Worm (Caenorhabditis elegans) whole organism, L4 larva: ENCODE data around the gene swp-1.
A peak's percentile ranks its signal among the peaks of the same experiment; 100 is the strongest.

Experiments used
- F10B5.3 ChIP-seq: sonication (generic microtip); optimal IDR thresholded peaks from 2 replicates; lab custom pipeline; 2016; ENCODE audit warnings: mild to moderate bottlenecking, missing genetic modification characterization, missing compliant biosample characterization
- F44E2.7 ChIP-seq: fragments of 200-800 bp; sonication (Bioruptor generic); IDR thresholded peaks from 2 replicates; pipeline ENCODE4 v2.1.2; 2022; ENCODE audit warnings: missing genetic modification characterization, missing compliant biosample characterization
- Y105C5A.15 ChIP-seq: fragments of 200-800 bp; sonication (Bioruptor generic); IDR thresholded peaks from 2 replicates; pipeline ENCODE4 v1.3.6; 2022; ENCODE audit warnings: missing genetic modification characterization, missing compliant biosample characterization
- Y75B8A.6 ChIP-seq: fragments of 200-800 bp; sonication (Bioruptor generic); IDR thresholded peaks from 2 replicates; pipeline ENCODE4 v1.3.6; 2022; ENCODE audit warnings: missing genetic modification reagents, missing genetic modification characterization, missing compliant biosample characterization
- ama-1 ChIP-seq: fragments of 150-350 bp; optimal IDR thresholded peaks from 2 replicates; lab custom pipeline; 2014; ENCODE audit warnings: inconsistent platforms, mixed read lengths
- ceh-32 ChIP-seq: sonication (generic microtip); optimal IDR thresholded peaks from 2 replicates; lab custom pipeline; 2016; ENCODE audit warnings: mild to moderate bottlenecking, missing genetic modification characterization, missing compliant biosample characterization; ENCODE audit not compliant: poor library complexity
- ctbp-1 ChIP-seq: fragments of 200-800 bp; sonication (Bioruptor generic); IDR thresholded peaks from 2 replicates; pipeline ENCODE4 v1.3.6; 2022; ENCODE audit warnings: missing genetic modification reagents, missing genetic modification characterization, missing compliant biosample characterization
- daf-12 ChIP-seq: fragments of 150-350 bp; optimal IDR thresholded peaks from 2 replicates; lab custom pipeline; 2014; ENCODE audit warnings: missing biosample characterization, missing genetic modification reagents, missing genetic modification characterization
- daf-16 ChIP-seq, 3 experiments: sonication (generic microtip); optimal IDR thresholded peaks; 2 replicates each; lab custom pipeline; 2016 to 2017; ENCODE audit warnings: missing genetic modification characterization in 3 of 3, missing genetic modification reagents in 3 of 3, mild to moderate bottlenecking in 2 of 3, missing compliant biosample characterization in 2 of 3, missing biosample characterization in 1 of 3, moderate library complexity in 1 of 3
- dmd-6 ChIP-seq: fragments of 200-800 bp; sonication (Bioruptor generic); IDR thresholded peaks from 2 replicates; pipeline ENCODE4 v1.3.6; 2022; ENCODE audit warnings: missing genetic modification reagents, missing genetic modification characterization, missing compliant biosample characterization
- dve-1 ChIP-seq: sonication (generic microtip); optimal IDR thresholded peaks from 2 replicates; lab custom pipeline; 2017; ENCODE audit warnings: antibody characterized with exemption, mild to moderate bottlenecking, missing genetic modification characterization, missing compliant biosample characterization; ENCODE audit not compliant: insufficient read depth
- egl-27 ChIP-seq: sonication (generic microtip); optimal IDR thresholded peaks from 3 replicates; lab custom pipeline; 2017; ENCODE audit warnings: missing biosample characterization, missing genetic modification reagents, missing genetic modification characterization
- hlh-11 ChIP-seq: fragments of 200-800 bp; sonication (Bioruptor generic); optimal IDR thresholded peaks from 2 replicates; lab custom pipeline; 2018; ENCODE audit warnings: mild to moderate bottlenecking, missing genetic modification characterization, missing compliant biosample characterization
- lin-1 ChIP-seq: fragments of 200-800 bp; sonication (Bioruptor generic); IDR thresholded peaks from 2 replicates; pipeline ENCODE4 v1.3.6; 2022; ENCODE audit warnings: missing genetic modification reagents, missing genetic modification characterization, missing compliant biosample characterization
- lin-38 ChIP-seq: fragments of 200-800 bp; sonication (Bioruptor generic); IDR thresholded peaks from 2 replicates; pipeline ENCODE4 v1.3.6; 2022; ENCODE audit warnings: missing genetic modification reagents, missing genetic modification characterization, missing compliant biosample characterization
- lin-39 ChIP-seq: fragments of 150-350 bp; optimal IDR thresholded peaks from 2 replicates; lab custom pipeline; 2014; ENCODE audit warnings: missing biosample characterization, missing genetic modification reagents, missing genetic modification characterization
- lir-3 ChIP-seq: sonication (generic microtip); optimal IDR thresholded peaks from 2 replicates; lab custom pipeline; 2016; ENCODE audit warnings: mild to moderate bottlenecking, missing genetic modification characterization, missing compliant biosample characterization
- lsy-2 ChIP-seq, 2 experiments: fragments of 150-350 bp in 1 of 2; sonication (generic microtip) in 1 of 2; optimal IDR thresholded peaks; 2 replicates each; lab custom pipeline; 2014 to 2017; ENCODE audit warnings: missing biosample characterization in 2 of 2, missing genetic modification characterization in 2 of 2
- mes-2 ChIP-seq: sonication (generic microtip); optimal IDR thresholded peaks from 2 replicates; lab custom pipeline; 2016; ENCODE audit warnings: missing genotype, mild to moderate bottlenecking, missing genetic modification characterization, missing compliant biosample characterization; ENCODE audit not compliant: poor library complexity, severe bottlenecking
- mxl-2 ChIP-seq: fragments of 200-800 bp; sonication (Bioruptor generic); conservative IDR thresholded peaks from 2 replicates; pipeline ENCODE4 v1.3.6; 2022; ENCODE audit warnings: missing genetic modification reagents, missing genetic modification characterization, missing compliant biosample characterization
- nhr-102 ChIP-seq: sonication (generic microtip); optimal IDR thresholded peaks from 2 replicates; lab custom pipeline; 2016; ENCODE audit warnings: mild to moderate bottlenecking, missing genetic modification characterization, moderate library complexity, missing compliant biosample characterization
- nhr-11 ChIP-seq: fragments of 150-350 bp; optimal IDR thresholded peaks from 2 replicates; lab custom pipeline; 2014; ENCODE audit warnings: missing biosample characterization, missing genetic modification characterization
- nhr-237 ChIP-seq: sonication (generic microtip); optimal IDR thresholded peaks from 2 replicates; lab custom pipeline; 2017; ENCODE audit warnings: missing biosample characterization, missing genetic modification characterization
- nhr-28 ChIP-seq: fragments of 150-350 bp; optimal IDR thresholded peaks from 2 replicates; lab custom pipeline; 2014; ENCODE audit warnings: missing biosample characterization, missing genetic modification characterization
- nhr-42 ChIP-seq: fragments of 200-800 bp; sonication (Bioruptor generic); IDR thresholded peaks from 2 replicates; pipeline ENCODE4 v1.3.6; 2022; ENCODE audit warnings: missing genetic modification characterization, missing compliant biosample characterization
- nhr-76 ChIP-seq: fragments of 150-350 bp; optimal IDR thresholded peaks from 2 replicates; lab custom pipeline; 2014; ENCODE audit warnings: missing biosample characterization, missing genetic modification characterization
- php-3 ChIP-seq: fragments of 200-800 bp; sonication (Bioruptor generic); IDR thresholded peaks from 2 replicates; pipeline ENCODE4 v1.3.6; 2022; ENCODE audit warnings: missing genetic modification reagents, missing genetic modification characterization, missing compliant biosample characterization
- pqm-1 ChIP-seq: sonication (generic microtip); optimal IDR thresholded peaks from 2 replicates; lab custom pipeline; 2017; ENCODE audit warnings: missing biosample characterization, missing genetic modification characterization
- saeg-2 ChIP-seq: fragments of 200-800 bp; sonication (Bioruptor generic); IDR thresholded peaks from 2 replicates; pipeline ENCODE4 v1.3.6; 2022; ENCODE audit warnings: missing genetic modification reagents, missing genetic modification characterization, missing compliant biosample characterization
- snpc-1.2 ChIP-seq: fragments of 200-800 bp; sonication (Bioruptor generic); IDR thresholded peaks from 2 replicates; pipeline ENCODE4 v1.3.6; 2022; ENCODE audit warnings: missing genetic modification reagents, missing genetic modification characterization, missing compliant biosample characterization
- snpc-4 ChIP-seq: fragments of 150-350 bp; optimal IDR thresholded peaks from 2 replicates; lab custom pipeline; 2014; ENCODE audit warnings: missing biosample characterization, missing genetic modification characterization
- zfp-2 ChIP-seq: sonication (generic microtip); optimal IDR thresholded peaks from 2 replicates; lab custom pipeline; 2016; ENCODE audit warnings: mild to moderate bottlenecking, missing genetic modification characterization, missing compliant biosample characterization
- ztf-11 ChIP-seq: fragments of 150-350 bp; optimal IDR thresholded peaks from 2 replicates; lab custom pipeline; 2014; ENCODE audit warnings: missing biosample characterization, missing genetic modification characterization

Gene swp-1

ce11 chrIII:5743084-5743483 lies 37.8 kb upstream of the swp-1 start, which contains the start of gene B0244.15:
Gene B0244.15, plus strand, starts transcription at chrIII:5743384.
- no peak for TF ChIP-seq ceh-32
- no peak for TF ChIP-seq mes-2 (tag; lab: Kevin White, UChicago)
- TF ChIP-seq Y75B8A.6 (GFP tag; lab: Robert Waterston, UW): no peak
- TF ChIP-seq nhr-42 (GFP tag; lab: Robert Waterston, UW): no peak
- TF ChIP-seq lin-1 (GFP tag; lab: Robert Waterston, UW): no peak
- no peak for TF ChIP-seq nhr-102 (tag; lab: Kevin White, UChicago)
- no peak for TF ChIP-seq ama-1 (lab: Kevin White, UChicago)
- no peak for TF ChIP-seq lir-3 (tag; lab: Kevin White, UChicago)
- TF ChIP-seq lin-38: no peak
- TF ChIP-seq egl-27 (tag; lab: Kevin White, UChicago): no peak
- no peak for TF ChIP-seq F10B5.3 (tag; lab: Kevin White, UChicago)
- TF ChIP-seq php-3 (GFP tag; lab: Robert Waterston, UW): no peak
- no peak for TF ChIP-seq ctbp-1 (GFP tag; lab: Robert Waterston, UW)
- TF ChIP-seq nhr-76 (tag; lab: Kevin White, UChicago): no peak
- TF ChIP-seq nhr-237 (tag; lab: Kevin White, UChicago): no peak
- TF ChIP-seq, all 104 proteins: peak for 0

- no peak for TF ChIP-seq ama-1 (lab: Kevin White, UChicago)
- no peak for TF ChIP-seq F10B5.3 (tag; lab: Kevin White, UChicago)
- TF ChIP-seq Y105C5A.15 (GFP tag; lab: Robert Waterston, UW): no peak
- TF ChIP-seq ztf-11 (tag; lab: Kevin White, UChicago): no peak
- TF ChIP-seq saeg-2 (GFP tag; lab: Robert Waterston, UW): no peak
- no peak for TF ChIP-seq nhr-42 (GFP tag; lab: Robert Waterston, UW)
- TF ChIP-seq lsy-2 (tag; optimal IDR thresholded peaks at IDR 0.05; lab: Kevin White, UChicago): no peak
- TF ChIP-seq nhr-11: no peak
- TF ChIP-seq snpc-4 (tag; lab: Kevin White, UChicago): no peak
- TF ChIP-seq mes-2 (tag; lab: Kevin White, UChicago): no peak
- no peak for TF ChIP-seq daf-12 (tag; lab: Kevin White, UChicago)
- no peak for TF ChIP-seq lin-39 (tag; lab: Kevin White, UChicago)
- TF ChIP-seq, all 104 proteins: peak for 0
Observed at ce11 chrIII:5740666-5741065, 35.3 kb upstream of the swp-1 start, which contains the start of gene B0244.16. Gene B0244.16, plus strand, starts transcription at chrIII:5740966.

- TF ChIP-seq snpc-1.2 (GFP tag; lab: Robert Waterston, UW) (no peak), dve-1 (tag; lab: Kevin White, UChicago) (peak; percentile 10)
Observed at ce11 chrIII:5737708-5738107, 32.4 kb upstream of the swp-1 start, which contains the start of gene B0244.6. Gene B0244.6, plus strand, starts transcription at chrIII:5738008.

ce11 chrIII:5734905-5735304 lies 29.6 kb upstream of the swp-1 start, which contains the start of gene B0244.10:
Gene B0244.10, plus strand, starts transcription at chrIII:5735158.
- peak; percentile 84 for TF ChIP-seq dmd-6 (GFP tag; lab: Robert Waterston, UW)
- peak; percentile 63 for TF ChIP-seq dve-1 (tag; lab: Kevin White, UChicago)
- TF ChIP-seq F44E2.7 (GFP tag; lab: Robert Waterston, UW): no peak
- peak; percentile 49; the same call in 1 of the 2 replicates for TF ChIP-seq php-3 (GFP tag; lab: Robert Waterston, UW)
- peak; percentile 84 for TF ChIP-seq pqm-1
- no peak for TF ChIP-seq mxl-2
- TF ChIP-seq zfp-2: no peak
- TF ChIP-seq nhr-28 (tag; lab: Kevin White, UChicago): peak; percentile 71
- no peak for TF ChIP-seq daf-16 (GFP tag; optimal IDR thresholded peaks at IDR 0.05; lab: Kevin White, UChicago)
- peak; percentile 27 for TF ChIP-seq daf-16 (tag; optimal IDR thresholded peaks at IDR 0.05; lab: Kevin White, UChicago)
- TF ChIP-seq hlh-11 (tag; lab: Kevin White, UChicago): peak; percentile 38
